Worm (Caenorhabditis elegans) whole organism, late embryonic: ENCODE data around the gene semi-1.

Experiments
- C08G9.2 ChIP-seq: sonication (generic microtip); optimal IDR thresholded peaks from 2 replicates; lab custom pipeline; 2016; ENCODE audit warnings: mild to moderate bottlenecking, missing genetic modification characterization, moderate library complexity, missing compliant biosample characterization
- F13H6.1 ChIP-seq: sonication (generic microtip); optimal IDR thresholded peaks from 2 replicates; lab custom pipeline; 2016; ENCODE audit warnings: missing genetic modification characterization, missing compliant biosample characterization
- T23F11.4 ChIP-seq: fragments of 200-800 bp; sonication (Bioruptor generic); optimal IDR thresholded peaks from 2 replicates; lab custom pipeline; 2018; ENCODE audit warnings: mild to moderate bottlenecking, missing genetic modification characterization, missing compliant biosample characterization
- Y22D7AL.16 ChIP-seq: sonication (generic microtip); optimal IDR thresholded peaks from 2 replicates; lab custom pipeline; 2016; ENCODE audit warnings: missing genetic modification characterization, missing compliant biosample characterization
- ahr-1 ChIP-seq: sonication (generic microtip); optimal IDR thresholded peaks from 2 replicates; lab custom pipeline; 2016; ENCODE audit warnings: missing genetic modification characterization, missing compliant biosample characterization
- ceh-18 ChIP-seq: sonication (generic microtip); optimal IDR thresholded peaks from 2 replicates; lab custom pipeline; 2016; ENCODE audit warnings: missing genetic modification characterization, missing compliant biosample characterization
- ceh-34 ChIP-seq: sonication (generic microtip); optimal IDR thresholded peaks from 2 replicates; lab custom pipeline; 2016; ENCODE audit warnings: mild to moderate bottlenecking, missing genetic modification characterization, missing compliant biosample characterization
- dmd-4 ChIP-seq: sonication (generic microtip); optimal IDR thresholded peaks from 2 replicates; lab custom pipeline; 2016; ENCODE audit warnings: borderline replicate concordance, missing genetic modification characterization, missing compliant biosample characterization
- dve-1 ChIP-seq: sonication (generic microtip); optimal IDR thresholded peaks from 2 replicates; lab custom pipeline; 2017; ENCODE audit warnings: antibody characterized with exemption, mild to moderate bottlenecking, missing genetic modification characterization, missing compliant biosample characterization
- elt-2 ChIP-seq: sonication (generic microtip); optimal IDR thresholded peaks from 2 replicates; lab custom pipeline; 2016; ENCODE audit warnings: missing genetic modification reagents, missing genetic modification characterization, missing compliant biosample characterization
- ets-4 ChIP-seq: sonication (generic microtip); optimal IDR thresholded peaks from 2 replicates; lab custom pipeline; 2016; ENCODE audit warnings: missing genetic modification characterization, missing compliant biosample characterization
- fkh-6 ChIP-seq: sonication (generic microtip); optimal IDR thresholded peaks from 2 replicates; lab custom pipeline; 2016; ENCODE audit warnings: missing genetic modification characterization, missing compliant biosample characterization
- hlh-30 ChIP-seq: sonication (generic microtip); optimal IDR thresholded peaks from 2 replicates; lab custom pipeline; 2017; ENCODE audit warnings: antibody characterized with exemption, missing genetic modification characterization, missing compliant biosample characterization; ENCODE audit not compliant: insufficient read depth
- hlh-8 ChIP-seq: sonication (generic microtip); optimal IDR thresholded peaks from 2 replicates; lab custom pipeline; 2016; ENCODE audit warnings: missing genotype, missing genetic modification characterization, missing compliant biosample characterization
- madf-2 ChIP-seq: sonication (generic microtip); optimal IDR thresholded peaks from 2 replicates; lab custom pipeline; 2017; ENCODE audit warnings: missing genetic modification characterization, missing compliant biosample characterization
- nfya-1 ChIP-seq: sonication (generic microtip); optimal IDR thresholded peaks from 2 replicates; lab custom pipeline; 2017; ENCODE audit warnings: missing genetic modification characterization, mild to moderate bottlenecking, missing compliant biosample characterization, antibody characterized with exemption, moderate library complexity
- nhr-11 ChIP-seq: fragments of 150-350 bp; optimal IDR thresholded peaks from 2 replicates; lab custom pipeline; 2014; ENCODE audit warnings: missing biosample characterization, missing genetic modification characterization
- npax-4 ChIP-seq: sonication (generic microtip); optimal IDR thresholded peaks from 2 replicates; lab custom pipeline; 2016; ENCODE audit warnings: missing genetic modification characterization, missing compliant biosample characterization
- odd-2 ChIP-seq: sonication (generic microtip); optimal IDR thresholded peaks from 2 replicates; lab custom pipeline; 2017; ENCODE audit warnings: antibody characterized with exemption, mild to moderate bottlenecking, missing genetic modification characterization, missing compliant biosample characterization
- pag-3 ChIP-seq: sonication (generic microtip); optimal IDR thresholded peaks from 2 replicates; lab custom pipeline; 2016; ENCODE audit warnings: missing compliant biosample characterization, missing genetic modification characterization, borderline replicate concordance
- pha-2 ChIP-seq: sonication (generic microtip); optimal IDR thresholded peaks from 2 replicates; lab custom pipeline; 2017; ENCODE audit warnings: mild to moderate bottlenecking, missing genetic modification characterization, missing compliant biosample characterization
- pha-4 ChIP-seq: fragments of 150-350 bp; optimal IDR thresholded peaks from 2 replicates; lab custom pipeline; 2018; ENCODE audit warnings: missing biosample characterization, missing genetic modification reagents, missing genetic modification characterization
- pqm-1 ChIP-seq: sonication (generic microtip); optimal IDR thresholded peaks from 2 replicates; lab custom pipeline; 2016; ENCODE audit warnings: missing genetic modification characterization, missing compliant biosample characterization
- ref-2 ChIP-seq: sonication (generic microtip); optimal IDR thresholded peaks from 2 replicates; lab custom pipeline; 2016; ENCODE audit warnings: missing genetic modification characterization, missing compliant biosample characterization
- tbx-2 ChIP-seq: sonication (generic microtip); optimal IDR thresholded peaks from 2 replicates; lab custom pipeline; 2016; ENCODE audit warnings: missing genetic modification characterization, missing compliant biosample characterization
- unc-55 ChIP-seq: sonication (generic microtip); optimal IDR thresholded peaks from 2 replicates; lab custom pipeline; 2017; ENCODE audit warnings: missing biosample characterization, missing genetic modification reagents, missing genetic modification characterization

The semi-1 gene

DNA sequence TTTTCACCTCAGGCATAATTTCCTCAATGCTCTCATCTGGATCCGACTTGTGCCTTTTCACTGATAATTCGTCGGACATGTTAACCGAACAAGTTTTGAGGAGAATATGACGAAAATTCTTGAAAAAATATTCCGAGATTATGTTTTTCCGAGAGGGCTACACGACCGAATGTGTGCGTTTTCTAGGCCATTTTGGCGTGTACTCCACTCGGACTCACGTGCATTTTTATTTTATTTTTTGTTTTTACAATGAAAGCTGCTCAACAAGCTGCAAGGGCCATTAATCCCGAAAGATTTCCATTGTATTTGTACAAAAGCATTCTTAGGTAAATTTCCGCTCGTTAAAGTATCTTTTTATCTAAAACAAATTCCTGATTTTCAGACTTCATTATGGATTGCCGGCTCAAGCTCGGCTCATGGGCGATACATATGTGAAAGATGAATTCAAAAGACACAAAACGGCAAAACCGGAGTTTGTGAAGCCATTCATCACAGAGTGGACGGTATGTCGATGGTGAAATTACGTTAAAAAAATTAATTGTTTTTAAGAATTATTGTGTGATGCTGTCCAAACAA is 46.7 kb downstream of the semi-1 start, which contains the start of the genes F25H9.6 and F25H9.7 (continued):
- TF ChIP-seq fkh-6 (peak; percentile 76), ceh-34 (tag; lab: Kevin White, UChicago) (peak; percentile 62), pag-3 (tag; lab: Kevin White, UChicago) (peak; percentile 17), T23F11.4 (GFP tag; lab: Kevin White, UChicago) (no peak), ceh-18 (tag; lab: Kevin White, UChicago) (peak; percentile 33), ref-2 (peak; percentile 94), npax-4 (no peak)

DNA sequence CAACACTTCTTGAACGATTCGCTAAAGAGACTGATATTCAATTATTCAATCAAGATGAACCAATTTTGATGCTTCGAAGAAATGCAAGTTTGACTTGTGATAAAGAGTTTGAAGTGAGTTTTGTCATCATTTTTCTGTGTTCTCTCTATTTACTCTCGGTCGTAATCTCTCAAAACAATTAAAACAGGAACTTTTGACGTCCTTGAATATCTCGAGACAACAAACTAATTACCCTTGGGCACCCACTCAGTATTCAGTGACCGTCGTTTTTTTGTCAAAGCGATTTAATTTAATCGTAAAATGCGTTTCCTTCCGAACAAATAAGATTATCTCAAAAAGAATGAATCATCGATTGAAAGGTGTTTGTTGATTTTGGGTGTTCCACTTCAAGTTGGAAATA is 50.9 kb downstream of the semi-1 start:
- TF ChIP-seq pha-4 (tag; lab: Kevin White, UChicago) (no peak), pqm-1 (tag; lab: Kevin White, UChicago) (no peak), hlh-8 (tag; lab: Kevin White, UChicago) (no peak), F13H6.1 (tag; lab: Kevin White, UChicago) (no peak), ahr-1 (no peak), ref-2 (no peak), Y22D7AL.16 (tag; lab: Kevin White, UChicago) (no peak), dmd-4 (no peak), T23F11.4 (GFP tag; lab: Kevin White, UChicago) (no peak), nfya-1 (tag; lab: Kevin White, UChicago) (no peak), C08G9.2 (tag; lab: Kevin White, UChicago) (no peak), tbx-2 (tag; lab: Kevin White, UChicago) (no peak), ceh-18 (tag; lab: Kevin White, UChicago) (no peak), odd-2 (tag; lab: Kevin White, UChicago) (no peak), nhr-11 (tag; lab: Kevin White, UChicago) (no peak), madf-2 (tag; lab: Kevin White, UChicago) (no peak)

DNA sequence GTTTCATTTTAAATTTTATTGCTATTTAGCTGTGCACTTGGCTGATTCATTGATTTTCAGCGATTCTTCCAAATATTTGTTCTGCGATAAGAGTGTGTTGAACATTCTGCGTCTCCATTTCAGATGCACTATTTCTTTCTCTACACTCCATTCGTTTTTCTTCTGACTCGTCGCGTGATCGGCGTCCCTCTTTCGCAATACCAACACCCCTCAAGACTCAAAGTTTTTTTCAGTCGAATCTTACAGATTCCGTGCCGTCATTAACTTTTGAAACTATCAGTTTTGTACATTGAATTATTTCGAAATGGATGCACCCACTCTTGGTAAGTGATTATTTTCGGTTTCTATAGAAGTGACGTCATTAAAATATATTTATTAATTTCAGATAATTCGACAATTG is 52.0 kb downstream of the semi-1 start, which contains the start of gene frm-10:
Gene frm-10 (plus strand): TSS at position 234 of the 400 bp plus-strand sequence.
- no peak for TF ChIP-seq pha-2
- peak; percentile 75 for TF ChIP-seq pqm-1 (tag; lab: Kevin White, UChicago)
- peak; percentile 22 for TF ChIP-seq dve-1 (tag; lab: Kevin White, UChicago)
- peak; percentile 50 for TF ChIP-seq ets-4 (tag; lab: Kevin White, UChicago)
- TF ChIP-seq unc-55 (GFP tag; lab: Kevin White, UChicago), result no peak
- peak; percentile 87 for TF ChIP-seq hlh-30 (tag; lab: Kevin White, UChicago)
- TF ChIP-seq elt-2 (tag; lab: Kevin White, UChicago), result peak; percentile 63
